Worm (Caenorhabditis elegans) whole organism, mixed stage, embryonic: Measurements from ENCODE around the gene fbxb-2.

Experiments
- M03D4.4 ChIP-seq: sonication (generic microtip); optimal IDR thresholded peaks from 2 replicates; lab custom pipeline; 2017; ENCODE audit warnings: mild to moderate bottlenecking, missing genetic modification characterization, missing compliant biosample characterization
- bed-3 ChIP-seq: fragments of 200-800 bp; sonication (Bioruptor generic); optimal IDR thresholded peaks from 3 replicates; lab custom pipeline; 2018; ENCODE audit warnings: mild to moderate bottlenecking, missing genetic modification characterization, moderate library complexity, missing compliant biosample characterization
- blmp-1 ChIP-seq: fragments of 150-350 bp; optimal IDR thresholded peaks from 2 replicates; lab custom pipeline; 2014; ENCODE audit warnings: missing biosample characterization, missing genetic modification characterization
- ceh-39 ChIP-seq: fragments of 150-350 bp; optimal IDR thresholded peaks from 2 replicates; lab custom pipeline; 2014; ENCODE audit warnings: missing biosample characterization, missing genetic modification characterization
- ceh-43 ChIP-seq: fragments of 200-800 bp; sonication (Bioruptor generic); optimal IDR thresholded peaks from 2 replicates; lab custom pipeline; 2018; ENCODE audit warnings: mild to moderate bottlenecking, missing genetic modification characterization, moderate library complexity, missing compliant biosample characterization
- ceh-83 ChIP-seq: fragments of 200-800 bp; sonication (Bioruptor generic); optimal IDR thresholded peaks from 2 replicates; lab custom pipeline; 2018; ENCODE audit warnings: mild to moderate bottlenecking, missing genetic modification characterization, missing compliant biosample characterization
- ces-1 ChIP-seq: fragments of 150-350 bp; optimal IDR thresholded peaks from 2 replicates; lab custom pipeline; 2014; ENCODE audit warnings: missing biosample characterization, missing genetic modification reagents, missing genetic modification characterization
- cnd-1 ChIP-seq: fragments of 200-800 bp; sonication (Bioruptor generic); optimal IDR thresholded peaks from 2 replicates; lab custom pipeline; 2018; ENCODE audit warnings: mild to moderate bottlenecking, missing genetic modification characterization, missing compliant biosample characterization
- drap-1 ChIP-seq: fragments of 200-800 bp; sonication (Bioruptor generic); optimal IDR thresholded peaks from 3 replicates; lab custom pipeline; 2018; ENCODE audit warnings: mild to moderate bottlenecking, missing genetic modification characterization, missing compliant biosample characterization
- flh-1 ChIP-seq: fragments of 200-800 bp; sonication (Bioruptor generic); optimal IDR thresholded peaks from 2 replicates; lab custom pipeline; 2018; ENCODE audit warnings: mild to moderate bottlenecking, missing genetic modification characterization, moderate library complexity, missing compliant biosample characterization
- hlh-1 ChIP-seq: fragments of 150-350 bp; optimal IDR thresholded peaks from 2 replicates; lab custom pipeline; 2014; ENCODE audit warnings: missing biosample characterization, missing genetic modification reagents, missing genetic modification characterization
- lin-13 ChIP-seq: fragments of 150-350 bp; optimal IDR thresholded peaks from 2 replicates; lab custom pipeline; 2014; ENCODE audit warnings: missing biosample characterization, missing genetic modification characterization
- lin-32 ChIP-seq: fragments of 200-800 bp; sonication (Bioruptor generic); optimal IDR thresholded peaks from 2 replicates; lab custom pipeline; 2018; ENCODE audit warnings: mild to moderate bottlenecking, missing genetic modification characterization, missing compliant biosample characterization
- lsy-2 ChIP-seq: fragments of 150-350 bp; optimal IDR thresholded peaks from 2 replicates; lab custom pipeline; 2014; ENCODE audit warnings: missing biosample characterization, missing genetic modification characterization
- mep-1 ChIP-seq: fragments of 150-350 bp; optimal IDR thresholded peaks from 2 replicates; lab custom pipeline; 2017; ENCODE audit warnings: missing biosample characterization, missing genetic modification reagents, missing genetic modification characterization, inconsistent platforms
- mls-2 ChIP-seq: sonication (generic microtip); optimal IDR thresholded peaks from 2 replicates; lab custom pipeline; 2016; ENCODE audit warnings: mild to moderate bottlenecking, missing genetic modification characterization, moderate library complexity, missing compliant biosample characterization
- nhr-237 ChIP-seq: fragments of 150-350 bp; optimal IDR thresholded peaks from 2 replicates; lab custom pipeline; 2014; ENCODE audit warnings: missing biosample characterization, missing genetic modification characterization
- nhr-76 ChIP-seq: sonication (generic microtip); optimal IDR thresholded peaks from 2 replicates; lab custom pipeline; 2017; ENCODE audit warnings: missing biosample characterization, missing genetic modification characterization
- pha-4 ChIP-seq: fragments of 150-350 bp; optimal IDR thresholded peaks from 2 replicates; lab custom pipeline; 2018; ENCODE audit warnings: missing biosample characterization, missing genetic modification reagents, missing genetic modification characterization
- sem-2 ChIP-seq: fragments of 200-800 bp; sonication (Bioruptor generic); optimal IDR thresholded peaks from 2 replicates; lab custom pipeline; 2018; ENCODE audit warnings: mild to moderate bottlenecking, missing genetic modification characterization, missing compliant biosample characterization
- snpc-4 ChIP-seq: fragments of 150-350 bp; optimal IDR thresholded peaks from 2 replicates; lab custom pipeline; 2014; ENCODE audit warnings: missing biosample characterization, missing genetic modification characterization
- sptf-1 ChIP-seq: sonication (generic microtip); optimal IDR thresholded peaks from 2 replicates; lab custom pipeline; 2017; ENCODE audit warnings: mild to moderate bottlenecking, missing genetic modification characterization, moderate library complexity, missing compliant biosample characterization
- unc-120 ChIP-seq: sonication (generic microtip); optimal IDR thresholded peaks from 2 replicates; lab custom pipeline; 2017; ENCODE audit warnings: missing genetic modification characterization, missing compliant biosample characterization; ENCODE audit not compliant: poor library complexity, severe bottlenecking
- zip-8 ChIP-seq: fragments of 150-350 bp; optimal IDR thresholded peaks from 2 replicates; lab custom pipeline; 2014; ENCODE audit warnings: missing biosample characterization, missing genetic modification characterization
- ztf-11 ChIP-seq: fragments of 150-350 bp; optimal IDR thresholded peaks from 2 replicates; lab custom pipeline; 2014; ENCODE audit warnings: missing biosample characterization, missing genetic modification characterization

fbxb-2 gene

ce11 chrV:19202800-19203199 lies 34.3 kb downstream of the fbxb-2 start:
- TF ChIP-seq mls-2 (tag; lab: Kevin White, UChicago) (no peak), cnd-1 (tag; lab: Kevin White, UChicago) (no peak), lin-32 (GFP tag; lab: Kevin White, UChicago) (no peak), flh-1 (GFP tag; lab: Kevin White, UChicago) (no peak), sptf-1 (tag; lab: Kevin White, UChicago) (no peak), drap-1 (no peak), ceh-43 (GFP tag; lab: Kevin White, UChicago) (no peak), nhr-76 (no peak), ces-1 (GFP tag; lab: Kevin White, UChicago) (no peak), bed-3 (GFP tag; lab: Kevin White, UChicago) (no peak), pha-4 (tag; lab: Kevin White, UChicago) (no peak)

ce11 chrV:19201190-19201589 lies 35.9 kb downstream of the fbxb-2 start:
- TF ChIP-seq M03D4.4 (no peak), zip-8 (tag; lab: Kevin White, UChicago) (no peak), pha-4 (tag; lab: Kevin White, UChicago) (no peak), ceh-83 (GFP tag; lab: Kevin White, UChicago) (no peak), sptf-1 (tag; lab: Kevin White, UChicago) (no peak), unc-120 (tag; lab: Kevin White, UChicago) (no peak), snpc-4 (tag; lab: Kevin White, UChicago) (no peak), mls-2 (tag; lab: Kevin White, UChicago) (no peak), mep-1 (tag; lab: Kevin White, UChicago) (no peak), lin-13 (no peak), blmp-1 (tag; lab: Kevin White, UChicago) (no peak), flh-1 (GFP tag; lab: Kevin White, UChicago) (no peak), cnd-1 (tag; lab: Kevin White, UChicago) (no peak), hlh-1 (no peak), ztf-11 (tag; lab: Kevin White, UChicago) (no peak), ceh-39 (no peak), ces-1 (GFP tag; lab: Kevin White, UChicago) (no peak), sem-2 (GFP tag; lab: Kevin White, UChicago) (no peak)
- TF ChIP-seq, all 35 proteins: peak for 0

ce11 chrV:19189963-19190597 lies 47.0 kb downstream of the fbxb-2 start, which contains the start of the genes Y39B6A.3 and pph-5:
Gene Y39B6A.3, minus strand, starts transcription at chrV:19190013.
Gene pph-5, plus strand, starts transcription at chrV:19190547.
- TF ChIP-seq bed-3 (GFP tag; lab: Kevin White, UChicago) (no peak), ztf-11 (tag; lab: Kevin White, UChicago) (no peak), nhr-237 (tag; lab: Kevin White, UChicago) (peak; percentile 57), ces-1 (GFP tag; lab: Kevin White, UChicago) (peak; percentile 20), sptf-1 (tag; lab: Kevin White, UChicago) (peak; percentile 13), lsy-2 (tag; lab: Kevin White, UChicago) (peak; percentile 13), mep-1 (tag; lab: Kevin White, UChicago) (peak; percentile 20)
- TF ChIP-seq, all 35 proteins: peak for 5
